Worm (Caenorhabditis elegans) whole organism, midembryonic: Measurements from ENCODE around the gene grd-12.

Experiments
- T22C8.4 ChIP-seq: fragments of 200-800 bp; sonication (Bioruptor generic); IDR thresholded peaks from 2 replicates; pipeline ENCODE4 v1.3.6; 2022; ENCODE audit warnings: missing genetic modification characterization, missing compliant biosample characterization
- cog-1 ChIP-seq: sonication (generic microtip); optimal IDR thresholded peaks from 2 replicates; lab custom pipeline; 2016; ENCODE audit warnings: missing genetic modification characterization, missing compliant biosample characterization
- flt-1 ChIP-seq: fragments of 200-800 bp; sonication (Bioruptor generic); IDR thresholded peaks from 2 replicates; pipeline ENCODE4 v1.3.6; 2022; ENCODE audit warnings: missing genetic modification characterization, missing compliant biosample characterization
- klf-2 ChIP-seq: fragments of 200-800 bp; sonication (Bioruptor generic); conservative IDR thresholded peaks from 2 replicates; pipeline ENCODE4 v1.3.6; 2022; ENCODE audit warnings: missing genetic modification reagents, missing genetic modification characterization, missing compliant biosample characterization
- med-1 ChIP-seq: sonication (generic microtip); optimal IDR thresholded peaks from 2 replicates; lab custom pipeline; 2017; ENCODE audit warnings: missing genetic modification characterization, mild to moderate bottlenecking, missing compliant biosample characterization, antibody characterized with exemption, missing genetic modification reagents; ENCODE audit not compliant: insufficient read depth
- ref-1 ChIP-seq: fragments of 200-800 bp; sonication (Bioruptor generic); conservative IDR thresholded peaks from 2 replicates; pipeline ENCODE4 v1.3.6; 2022; ENCODE audit warnings: missing genetic modification reagents, missing genetic modification characterization, missing compliant biosample characterization
- tab-1 ChIP-seq: fragments of 200-800 bp; sonication (Bioruptor generic); IDR thresholded peaks from 2 replicates; pipeline ENCODE4 v1.3.6; 2022; ENCODE audit warnings: missing genetic modification characterization, missing compliant biosample characterization
- ztf-23 ChIP-seq: fragments of 200-800 bp; sonication (Bioruptor generic); IDR thresholded peaks from 2 replicates; pipeline ENCODE4 v1.3.6; 2022; ENCODE audit warnings: missing genetic modification reagents, missing genetic modification characterization, missing compliant biosample characterization
- ztf-29 ChIP-seq: fragments of 200-800 bp; sonication (Bioruptor generic); IDR thresholded peaks from 2 replicates; pipeline ENCODE4 v1.3.6; 2022; ENCODE audit warnings: missing genetic modification reagents, missing genetic modification characterization, missing compliant biosample characterization

The grd-12 gene

ce11 chrV:14949477-14949876 lies 28.8 kb upstream of the grd-12 start, which contains the start of gene hil-1:
TSS of gene hil-1 (plus strand) at chrV:14949777.
- TF ChIP-seq ztf-29, result no peak
- TF ChIP-seq T22C8.4, result no peak
- TF ChIP-seq tab-1 (GFP tag; lab: Robert Waterston, UW), result no peak
- TF ChIP-seq klf-2, result no peak
- no peak for TF ChIP-seq ztf-23 (GFP tag; lab: Robert Waterston, UW)
- TF ChIP-seq flt-1 (GFP tag; lab: Robert Waterston, UW), result no peak
- no peak for TF ChIP-seq med-1
- no peak for TF ChIP-seq cog-1 (tag; lab: Kevin White, UChicago)
- TF ChIP-seq ref-1 (GFP tag; lab: Robert Waterston, UW), result no peak

ce11 chrV:14954633-14955032 lies 23.7 kb upstream of the grd-12 start, which contains the start of gene C30G7.5:
TSS of gene C30G7.5 (minus strand) at chrV:14954733.
- TF ChIP-seq ztf-23 (GFP tag; lab: Robert Waterston, UW) (no peak), ref-1 (GFP tag; lab: Robert Waterston, UW) (no peak), T22C8.4 (no peak), flt-1 (GFP tag; lab: Robert Waterston, UW) (no peak), klf-2 (no peak), cog-1 (tag; lab: Kevin White, UChicago) (no peak), tab-1 (GFP tag; lab: Robert Waterston, UW) (no peak), ztf-29 (no peak)

ce11 chrV:14955676-14956075 lies 22.6 kb upstream of the grd-12 start, which contains the start of gene F02D8.9:
TSS of gene F02D8.9 (minus strand) at chrV:14955776.
- TF ChIP-seq cog-1 (tag; lab: Kevin White, UChicago) (no peak), med-1 (no peak), ref-1 (GFP tag; lab: Robert Waterston, UW) (no peak), T22C8.4 (no peak), ztf-23 (GFP tag; lab: Robert Waterston, UW) (no peak), flt-1 (GFP tag; lab: Robert Waterston, UW) (no peak), tab-1 (GFP tag; lab: Robert Waterston, UW) (no peak), ztf-29 (no peak), klf-2 (no peak)

ce11 chrV:14971136-14971535 lies 7.2 kb upstream of the grd-12 start, which contains the start of gene nlp-59:
TSS of gene nlp-59 (plus strand) at chrV:14971436.
- TF ChIP-seq ztf-29, result no peak
- no peak for TF ChIP-seq T22C8.4
- no peak for TF ChIP-seq tab-1 (GFP tag; lab: Robert Waterston, UW)
- no peak for TF ChIP-seq flt-1 (GFP tag; lab: Robert Waterston, UW)
- TF ChIP-seq ref-1 (GFP tag; lab: Robert Waterston, UW), result no peak
- no peak for TF ChIP-seq ztf-23 (GFP tag; lab: Robert Waterston, UW)
- TF ChIP-seq cog-1 (tag; lab: Kevin White, UChicago), result no peak
- TF ChIP-seq klf-2, result no peak
- TF ChIP-seq med-1, result no peak

ce11 chrV:14979937-14980336 lies 1.6 kb downstream of the grd-12 start, which contains the start of gene xbx-1:
TSS of gene xbx-1 (plus strand) at chrV:14980237.
- TF ChIP-seq cog-1 (tag; lab: Kevin White, UChicago), result no peak
- no peak for TF ChIP-seq flt-1 (GFP tag; lab: Robert Waterston, UW)
- TF ChIP-seq tab-1 (GFP tag; lab: Robert Waterston, UW), result no peak
- no peak for TF ChIP-seq ref-1 (GFP tag; lab: Robert Waterston, UW)
- no peak for TF ChIP-seq T22C8.4
- no peak for TF ChIP-seq ztf-23 (GFP tag; lab: Robert Waterston, UW)
- no peak for TF ChIP-seq ztf-29
- no peak for TF ChIP-seq med-1
- no peak for TF ChIP-seq klf-2

- no peak for TF ChIP-seq cog-1 (tag; lab: Kevin White, UChicago)
- TF ChIP-seq ztf-29, result no peak
- TF ChIP-seq tab-1 (GFP tag; lab: Robert Waterston, UW), result no peak
- no peak for TF ChIP-seq med-1
- TF ChIP-seq flt-1 (GFP tag; lab: Robert Waterston, UW), result no peak
- no peak for TF ChIP-seq klf-2
- no peak for TF ChIP-seq ztf-23 (GFP tag; lab: Robert Waterston, UW)
- no peak for TF ChIP-seq T22C8.4
- TF ChIP-seq ref-1 (GFP tag; lab: Robert Waterston, UW), result no peak
These were observed 6.3 kb downstream of the grd-12 start, which contains the start of gene F02D8.4 for ce11 chrV:14984593-14984992. TSS of gene F02D8.4 (plus strand) at chrV:14984893.

ce11 chrV:14990843-14991242 lies 12.5 kb downstream of the grd-12 start, which contains the start of the genes cdt-2 and T01C3.2:
TSS of gene cdt-2 (minus strand) at chrV:14991126.
TSS of gene T01C3.2 (plus strand) at chrV:14991168.
- no peak for TF ChIP-seq klf-2
- TF ChIP-seq tab-1 (GFP tag; lab: Robert Waterston, UW), result no peak
- TF ChIP-seq ztf-23 (GFP tag; lab: Robert Waterston, UW), result no peak
- no peak for TF ChIP-seq flt-1 (GFP tag; lab: Robert Waterston, UW)
- TF ChIP-seq ref-1 (GFP tag; lab: Robert Waterston, UW), result no peak
- TF ChIP-seq cog-1 (tag; lab: Kevin White, UChicago), result no peak

ce11 chrV:14991489-14991888 lies 13.2 kb downstream of the grd-12 start:
- no peak for TF ChIP-seq tab-1 (GFP tag; lab: Robert Waterston, UW)
- no peak for TF ChIP-seq cog-1 (tag; lab: Kevin White, UChicago)
- TF ChIP-seq med-1, result no peak
- no peak for TF ChIP-seq ztf-29
- no peak for TF ChIP-seq T22C8.4
- no peak for TF ChIP-seq flt-1 (GFP tag; lab: Robert Waterston, UW)
- TF ChIP-seq ztf-23 (GFP tag; lab: Robert Waterston, UW), result no peak
- TF ChIP-seq ref-1 (GFP tag; lab: Robert Waterston, UW), result no peak
- TF ChIP-seq klf-2, result no peak

ce11 chrV:14992627-14993117 lies 14.4 kb downstream of the grd-12 start, which contains the start of gene T01C3.3:
TSS of gene T01C3.3 (minus strand) at chrV:14992677.
- TF ChIP-seq med-1 (no peak), ref-1 (GFP tag; lab: Robert Waterston, UW) (no peak), flt-1 (GFP tag; lab: Robert Waterston, UW) (no peak), T22C8.4 (no peak), cog-1 (tag; lab: Kevin White, UChicago) (no peak), klf-2 (no peak), tab-1 (GFP tag; lab: Robert Waterston, UW) (no peak)

- TF ChIP-seq med-1 (no peak), flt-1 (GFP tag; lab: Robert Waterston, UW) (no peak), ztf-29 (no peak), ztf-23 (GFP tag; lab: Robert Waterston, UW) (no peak), ref-1 (GFP tag; lab: Robert Waterston, UW) (no peak), T22C8.4 (no peak), klf-2 (no peak), cog-1 (tag; lab: Kevin White, UChicago) (no peak), tab-1 (GFP tag; lab: Robert Waterston, UW) (no peak)
These were observed 15.3 kb downstream of the grd-12 start, which contains the start of gene fil-1 for ce11 chrV:14993620-14994019. TSS of gene fil-1 (plus strand) at chrV:14993838.
